Worm (Caenorhabditis elegans) whole organism, late embryonic: Measurements from ENCODE around the gene snu-66.
A peak's percentile ranks its signal among the peaks of the same experiment; 100 is the strongest.

ENCODE experiments used
- C08G9.2 ChIP-seq: sonication (generic microtip); optimal IDR thresholded peaks from 2 replicates; lab custom pipeline; 2016; ENCODE audit warnings: mild to moderate bottlenecking, missing genetic modification characterization, moderate library complexity, missing compliant biosample characterization
- C38D4.7 ChIP-seq: fragments of 200-800 bp; sonication (Bioruptor generic); optimal IDR thresholded peaks from 2 replicates; lab custom pipeline; 2018; ENCODE audit warnings: mild to moderate bottlenecking, missing genetic modification characterization, moderate library complexity, missing compliant biosample characterization
- F13H6.1 ChIP-seq: sonication (generic microtip); optimal IDR thresholded peaks from 2 replicates; lab custom pipeline; 2016; ENCODE audit warnings: missing genetic modification characterization, missing compliant biosample characterization
- K02D7.2 ChIP-seq: sonication (generic microtip); optimal IDR thresholded peaks from 2 replicates; lab custom pipeline; 2017; ENCODE audit warnings: mild to moderate bottlenecking, missing genetic modification characterization, missing compliant biosample characterization
- T23F11.4 ChIP-seq: fragments of 200-800 bp; sonication (Bioruptor generic); optimal IDR thresholded peaks from 2 replicates; lab custom pipeline; 2018; ENCODE audit warnings: mild to moderate bottlenecking, missing genetic modification characterization, missing compliant biosample characterization
- ceh-14 ChIP-seq: sonication (generic microtip); optimal IDR thresholded peaks from 2 replicates; lab custom pipeline; 2016; ENCODE audit warnings: missing genotype, missing genetic modification characterization, missing compliant biosample characterization
- ceh-18 ChIP-seq: sonication (generic microtip); optimal IDR thresholded peaks from 2 replicates; lab custom pipeline; 2016; ENCODE audit warnings: missing genetic modification characterization, missing compliant biosample characterization
- ceh-22 ChIP-seq: sonication (generic microtip); optimal IDR thresholded peaks from 2 replicates; lab custom pipeline; 2017; ENCODE audit warnings: missing biosample characterization, missing genetic modification characterization
- ceh-31 ChIP-seq: sonication (generic microtip); optimal IDR thresholded peaks from 2 replicates; lab custom pipeline; 2016; ENCODE audit warnings: missing genetic modification characterization, missing compliant biosample characterization
- ceh-34 ChIP-seq: sonication (generic microtip); optimal IDR thresholded peaks from 2 replicates; lab custom pipeline; 2016; ENCODE audit warnings: mild to moderate bottlenecking, missing genetic modification characterization, missing compliant biosample characterization
- ceh-48 ChIP-seq: sonication (generic microtip); optimal IDR thresholded peaks from 2 replicates; lab custom pipeline; 2016; ENCODE audit warnings: missing genetic modification characterization, inconsistent platforms, missing compliant biosample characterization
- che-1 ChIP-seq: sonication (generic microtip); optimal IDR thresholded peaks from 2 replicates; lab custom pipeline; 2016; ENCODE audit warnings: mild to moderate bottlenecking, missing genetic modification characterization, missing compliant biosample characterization
- elt-2 ChIP-seq: sonication (generic microtip); optimal IDR thresholded peaks from 2 replicates; lab custom pipeline; 2016; ENCODE audit warnings: missing genetic modification reagents, missing genetic modification characterization, missing compliant biosample characterization
- elt-4 ChIP-seq: sonication (generic microtip); optimal IDR thresholded peaks from 2 replicates; lab custom pipeline; 2016; ENCODE audit warnings: missing genetic modification characterization, missing compliant biosample characterization
- ets-4 ChIP-seq: sonication (generic microtip); optimal IDR thresholded peaks from 2 replicates; lab custom pipeline; 2016; ENCODE audit warnings: missing genetic modification characterization, missing compliant biosample characterization
- gmeb-2 ChIP-seq: sonication (generic microtip); optimal IDR thresholded peaks from 2 replicates; lab custom pipeline; 2016; ENCODE audit warnings: missing genetic modification characterization, inconsistent platforms, missing compliant biosample characterization
- hlh-30 ChIP-seq: sonication (generic microtip); optimal IDR thresholded peaks from 2 replicates; lab custom pipeline; 2017; ENCODE audit warnings: antibody characterized with exemption, missing genetic modification characterization, missing compliant biosample characterization; ENCODE audit not compliant: insufficient read depth
- hlh-8 ChIP-seq: sonication (generic microtip); optimal IDR thresholded peaks from 2 replicates; lab custom pipeline; 2016; ENCODE audit warnings: missing genotype, missing genetic modification characterization, missing compliant biosample characterization
- nhr-11 ChIP-seq: fragments of 150-350 bp; optimal IDR thresholded peaks from 2 replicates; lab custom pipeline; 2014; ENCODE audit warnings: missing biosample characterization, missing genetic modification characterization
- pax-1 ChIP-seq: fragments of 150-350 bp; optimal IDR thresholded peaks from 2 replicates; lab custom pipeline; 2014; ENCODE audit warnings: missing biosample characterization, missing genetic modification characterization
- ref-2 ChIP-seq: sonication (generic microtip); optimal IDR thresholded peaks from 2 replicates; lab custom pipeline; 2016; ENCODE audit warnings: missing genetic modification characterization, missing compliant biosample characterization
- sdc-2 ChIP-seq: sonication (generic microtip); optimal IDR thresholded peaks from 2 replicates; lab custom pipeline; 2016; ENCODE audit warnings: missing genotype, missing genetic modification characterization, missing compliant biosample characterization
- sox-4 ChIP-seq: sonication (generic microtip); optimal IDR thresholded peaks from 2 replicates; lab custom pipeline; 2017; ENCODE audit warnings: mild to moderate bottlenecking, missing genetic modification characterization, inconsistent platforms, missing compliant biosample characterization
- syd-9 ChIP-seq: sonication (generic microtip); optimal IDR thresholded peaks from 2 replicates; lab custom pipeline; 2016; ENCODE audit warnings: mild to moderate bottlenecking, missing genetic modification characterization, moderate library complexity, missing compliant biosample characterization
- ttx-3 ChIP-seq: sonication (generic microtip); optimal IDR thresholded peaks from 2 replicates; lab custom pipeline; 2016; ENCODE audit warnings: missing genetic modification reagents, missing genetic modification characterization, missing compliant biosample characterization
- unc-3 ChIP-seq, 2 experiments: fragments of 200-800 bp in 1 of 2; sonication (Bioruptor generic) in 1 of 2; sonication (generic microtip) in 1 of 2; conservative IDR thresholded peaks in 1 of 2; optimal IDR thresholded peaks in 1 of 2; 2 replicates each; pipeline versions ENCODE4 v1.3.6 to Lab custom; 2016 to 2022; ENCODE audit warnings: missing compliant biosample characterization in 2 of 2, missing genetic modification characterization in 2 of 2, missing genetic modification reagents in 1 of 2
- unc-55 ChIP-seq: sonication (generic microtip); optimal IDR thresholded peaks from 2 replicates; lab custom pipeline; 2017; ENCODE audit warnings: missing biosample characterization, missing genetic modification reagents, missing genetic modification characterization
- unc-86 ChIP-seq: sonication (generic microtip); optimal IDR thresholded peaks from 2 replicates; lab custom pipeline; 2016; ENCODE audit warnings: missing genetic modification characterization, missing compliant biosample characterization
- zip-5 ChIP-seq: sonication (generic microtip); optimal IDR thresholded peaks from 2 replicates; lab custom pipeline; 2016; ENCODE audit warnings: missing genetic modification characterization, missing compliant biosample characterization
- ztf-16 ChIP-seq: sonication (generic microtip); optimal IDR thresholded peaks from 2 replicates; lab custom pipeline; 2017; ENCODE audit warnings: missing genetic modification characterization, missing compliant biosample characterization

Gene snu-66

DNA sequence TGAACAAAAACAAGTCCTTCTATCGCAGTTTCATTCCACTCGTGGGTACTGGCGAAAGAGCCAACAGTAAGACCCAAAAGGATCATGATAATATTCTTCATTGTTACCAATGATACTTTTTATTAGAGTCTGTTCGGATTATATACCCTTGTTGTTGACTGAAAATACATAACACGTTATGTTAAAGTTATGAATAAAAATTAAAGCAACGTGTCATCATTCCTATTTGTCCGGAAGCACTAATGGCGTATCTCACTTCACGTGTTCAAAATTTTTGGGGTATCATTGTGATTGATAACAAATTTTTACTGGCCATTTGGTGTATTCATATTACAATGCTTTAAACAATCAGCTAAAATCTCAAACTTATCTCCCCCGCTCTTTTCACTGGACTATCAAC is 26.0 kb upstream of the snu-66 start, which contains the start of gene scl-26:
Gene scl-26 (minus strand): TSS at position 101 of the 400 bp plus-strand sequence.
- no peak for TF ChIP-seq C38D4.7
- no peak for TF ChIP-seq unc-86 (tag; lab: Kevin White, UChicago)
- no peak for TF ChIP-seq C08G9.2 (tag; lab: Kevin White, UChicago)
- TF ChIP-seq sdc-2 = no peak
- TF ChIP-seq ttx-3 (tag; lab: Kevin White, UChicago) = no peak
- no peak for TF ChIP-seq unc-55 (GFP tag; lab: Kevin White, UChicago)
- TF ChIP-seq syd-9 (tag; lab: Kevin White, UChicago) = no peak
- no peak for TF ChIP-seq pax-1
- no peak for TF ChIP-seq ref-2 (tag; lab: Kevin White, UChicago)
- no peak for TF ChIP-seq ceh-34 (tag; lab: Kevin White, UChicago)
- TF ChIP-seq, all 69 proteins: peak for 0

DNA sequence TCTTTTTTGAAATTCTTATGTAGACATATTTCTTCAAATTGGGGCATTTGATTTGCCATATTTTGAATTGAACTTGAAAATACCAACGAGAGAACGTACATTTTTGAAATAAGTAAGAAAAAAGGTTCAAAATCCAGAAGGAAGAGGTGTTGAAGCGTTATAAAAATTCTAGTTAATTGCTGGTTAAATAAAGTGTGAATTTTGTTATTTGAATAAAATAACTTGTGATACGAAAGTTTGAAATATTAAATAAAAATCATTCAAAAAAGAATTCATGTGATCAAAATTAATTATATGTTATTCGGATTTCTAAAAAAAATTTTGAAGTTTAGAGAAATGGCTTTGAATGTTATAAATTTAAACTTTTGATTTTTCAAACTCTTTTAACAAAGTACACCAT is 24.7 kb upstream of the snu-66 start, which contains the start of gene C50E3.9:
Gene C50E3.9 (minus strand): TSS at position 101 of the 400 bp plus-strand sequence.
- TF ChIP-seq nhr-11 (tag; lab: Kevin White, UChicago) = no peak
- TF ChIP-seq ets-4 (tag; lab: Kevin White, UChicago) = no peak
- no peak for TF ChIP-seq unc-55 (GFP tag; lab: Kevin White, UChicago)
- no peak for TF ChIP-seq hlh-30 (tag; lab: Kevin White, UChicago)
- no peak for TF ChIP-seq elt-4 (tag; lab: Kevin White, UChicago)
- no peak for TF ChIP-seq ceh-22 (tag; lab: Kevin White, UChicago)
- TF ChIP-seq F13H6.1 = no peak

DNA sequence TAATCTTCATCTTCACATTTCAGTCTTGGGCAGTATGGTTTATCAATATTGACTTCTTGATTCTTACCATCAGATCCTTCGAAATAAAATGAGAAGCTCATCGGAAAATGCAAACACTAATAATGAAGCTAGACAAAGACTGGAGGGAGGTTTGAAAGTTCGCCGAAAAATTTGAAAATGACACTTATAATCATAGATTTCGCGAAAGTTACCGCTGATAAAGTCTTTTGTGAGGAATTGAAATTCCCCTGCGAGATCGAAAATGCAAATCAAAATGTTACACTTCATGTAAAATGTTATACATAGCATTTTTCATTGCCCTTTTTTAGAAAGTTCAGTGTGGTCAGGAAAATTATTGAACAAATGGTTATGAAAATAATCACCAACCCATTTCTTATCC is 22.8 kb upstream of the snu-66 start, which contains the start of gene C50E3.7:
Gene C50E3.7 (minus strand): TSS at position 101 of the 400 bp plus-strand sequence.
- TF ChIP-seq unc-55 (GFP tag; lab: Kevin White, UChicago) (no peak), elt-2 (tag; lab: Kevin White, UChicago) (no peak), sox-4 (tag; lab: Kevin White, UChicago) (no peak)

DNA sequence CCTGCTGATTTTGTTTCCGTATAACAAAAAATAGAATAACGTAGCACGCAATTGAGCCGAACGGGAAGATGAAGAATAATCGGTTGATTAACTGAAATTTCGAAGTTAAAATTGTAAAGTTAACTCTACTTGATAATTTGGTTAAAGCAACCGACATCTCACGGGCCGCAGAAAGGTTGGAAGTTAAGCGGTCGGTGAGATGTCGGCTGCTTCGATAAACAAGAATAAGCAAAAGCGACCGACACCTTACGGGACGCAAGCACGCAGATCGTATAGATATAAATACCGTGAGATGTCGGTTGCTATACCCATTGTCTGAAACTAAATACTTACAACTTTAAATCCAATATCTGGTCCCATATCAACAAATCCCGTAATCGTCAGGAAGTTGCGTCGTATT is 19.7 kb upstream of the snu-66 start:
- TF ChIP-seq unc-3 (GFP tag; conservative IDR thresholded peaks at IDR 0.05; lab: Robert Waterston, UW) = no peak
- TF ChIP-seq unc-3 (tag; optimal IDR thresholded peaks at IDR 0.05; lab: Kevin White, UChicago) = no peak
- TF ChIP-seq ceh-22 (tag; lab: Kevin White, UChicago) = no peak
- no peak for TF ChIP-seq ceh-18
- TF ChIP-seq elt-2 (tag; lab: Kevin White, UChicago) = no peak
- no peak for TF ChIP-seq ceh-31
- TF ChIP-seq che-1 = no peak
- TF ChIP-seq ceh-48 (tag; lab: Kevin White, UChicago) = no peak
- no peak for TF ChIP-seq K02D7.2 (tag; lab: Kevin White, UChicago)
- no peak for TF ChIP-seq sdc-2
- no peak for TF ChIP-seq F13H6.1
- TF ChIP-seq gmeb-2 (tag; lab: Kevin White, UChicago) = no peak

DNA sequence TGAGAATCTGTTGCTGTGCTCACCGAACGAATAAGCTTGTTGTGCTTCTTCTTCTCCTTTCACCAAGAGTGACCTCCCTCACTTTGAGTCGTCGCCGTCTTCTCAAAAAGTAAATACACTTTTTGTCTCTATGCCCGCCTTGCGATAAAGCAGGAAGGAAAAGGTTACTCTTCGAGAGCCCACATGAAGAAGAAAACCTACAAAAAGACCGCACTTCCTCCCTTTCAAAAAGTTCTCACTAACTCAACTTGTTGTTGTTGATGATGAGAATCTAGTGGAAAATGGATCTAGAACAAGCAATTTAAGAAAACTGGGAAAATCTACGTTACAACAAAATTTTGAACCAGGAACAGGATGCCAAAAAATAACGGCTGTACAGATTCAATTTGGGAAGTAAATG is 15.0 kb upstream of the snu-66 start, which contains the start of gene C50E3.6:
Gene C50E3.6 (minus strand): TSS at position 101 of the 400 bp plus-strand sequence.
- no peak for TF ChIP-seq zip-5 (tag; lab: Kevin White, UChicago)
- TF ChIP-seq, all 69 proteins: peak for 0

DNA sequence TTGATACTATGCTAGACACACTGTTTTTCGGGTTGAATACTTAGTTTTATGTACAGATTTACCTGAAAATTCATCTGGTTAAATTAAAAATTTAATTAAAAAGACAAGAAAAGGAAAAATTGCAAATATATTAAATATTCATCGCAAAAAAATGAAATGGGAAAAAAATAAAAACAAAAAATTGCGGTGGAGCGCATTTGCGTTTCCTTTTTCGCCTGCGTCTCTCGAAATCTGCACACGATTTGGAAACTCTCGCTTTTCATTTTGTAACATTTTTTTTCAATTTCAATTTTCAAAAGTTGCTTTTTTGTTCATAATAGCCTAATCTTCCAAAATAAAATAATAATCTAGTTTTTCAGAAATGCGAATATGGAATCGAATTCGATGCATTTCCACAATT is 12.2 kb upstream of the snu-66 start, which contains the start of the genes F19F10.11 and C50E3.5:
Gene F19F10.11 (minus strand): TSS at position 68 of the 400 bp plus-strand sequence.
Gene C50E3.5 (plus strand): TSS at position 360 of the 400 bp plus-strand sequence.
- TF ChIP-seq T23F11.4 (GFP tag; lab: Kevin White, UChicago) = no peak
- TF ChIP-seq ceh-14 (tag; lab: Kevin White, UChicago) = peak; percentile 6

DNA sequence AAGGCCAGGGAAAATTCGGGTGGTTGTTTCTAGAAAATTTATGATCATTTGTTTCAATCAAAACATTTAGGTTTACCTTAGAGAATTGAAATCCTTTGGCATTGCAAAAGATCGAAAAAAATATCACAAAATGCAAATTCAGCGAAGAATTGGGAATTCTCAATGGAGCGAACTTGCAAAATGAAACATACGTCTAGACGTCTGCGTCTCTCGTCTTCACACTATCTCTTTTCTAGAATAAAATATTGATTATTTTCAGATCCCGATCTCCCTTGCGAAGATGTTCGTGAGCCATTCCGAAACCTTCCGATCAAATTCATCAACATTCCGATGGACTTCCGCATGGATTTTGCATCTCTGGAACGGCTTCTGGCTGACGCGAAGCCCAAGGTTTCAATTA is 4.9 kb upstream of the snu-66 start, which contains the start of gene ets-6:
Gene ets-6 (minus strand): TSS at position 169 of the 400 bp plus-strand sequence.
- TF ChIP-seq ztf-16 (no peak), ceh-48 (tag; lab: Kevin White, UChicago) (peak; percentile 85), K02D7.2 (tag; lab: Kevin White, UChicago) (no peak), hlh-8 (no peak)
